Worm (Caenorhabditis elegans): ENCODE data around the gene clec-224.

The clec-224 gene

DNA sequence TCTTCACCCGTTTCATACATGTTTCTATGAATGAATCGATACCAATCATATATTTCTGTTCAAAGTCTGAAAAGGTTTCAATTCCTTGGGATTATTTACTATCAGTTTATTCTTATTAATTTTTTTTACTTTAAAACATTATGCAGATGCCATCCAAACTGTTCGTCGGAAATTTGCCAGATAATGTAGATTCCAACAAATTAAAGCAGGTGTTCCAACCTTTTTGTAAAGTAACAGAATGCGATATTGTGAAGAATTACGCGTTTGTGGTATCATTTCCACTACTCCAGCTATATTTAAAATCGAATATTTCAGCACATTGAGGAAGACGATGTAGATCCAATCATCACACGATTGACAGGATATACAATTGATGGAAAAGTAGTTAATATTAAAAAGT, 12.9 kb upstream of the clec-224 start, which contains the start of gene rnp-1:
TSS of gene rnp-1 (plus strand) at position 145 of the 400 bp plus-strand sequence.
- TF ChIP-seq sptf-1 (tag; optimal IDR thresholded peaks at IDR 0.05) (no peak), ham-2 (GFP tag; optimal IDR thresholded peaks at IDR 0.05) (no peak), nhr-28 (tag; optimal IDR thresholded peaks at IDR 0.05) (no peak)

DNA sequence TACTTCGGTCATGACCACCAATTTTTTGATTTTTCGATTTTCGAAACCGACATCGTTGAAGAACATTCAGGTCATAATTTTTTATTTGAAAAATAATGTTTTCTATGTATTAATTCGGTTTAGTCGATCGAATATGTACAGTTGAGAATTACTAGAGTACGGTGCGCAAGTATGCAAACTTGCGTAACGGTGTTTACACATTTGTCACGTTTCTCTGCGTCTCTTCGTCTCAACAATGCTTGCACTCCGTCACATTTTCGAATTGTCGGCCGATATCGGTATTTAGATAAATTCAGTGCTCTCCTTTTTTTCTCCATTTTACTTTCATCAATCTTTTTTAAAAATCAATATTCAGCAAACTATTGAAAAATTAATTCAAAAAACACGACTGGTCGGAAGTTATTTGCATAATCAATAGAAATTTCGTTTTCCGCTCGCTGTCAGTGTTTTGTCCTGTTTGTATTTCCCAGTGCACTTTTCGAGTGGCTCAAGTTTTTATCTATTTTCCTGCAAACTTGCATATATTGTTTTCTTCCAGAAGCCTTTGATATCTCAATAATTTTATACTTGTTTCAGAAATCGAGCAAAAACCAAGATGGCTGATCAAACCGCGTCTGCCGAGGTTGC, 11.8 kb upstream of the clec-224 start, which contains the start of gene dpy-30:
TSS of gene dpy-30 (plus strand) at position 577 of the 627 bp plus-strand sequence.
- TF ChIP-seq lsy-2 (tag; optimal IDR thresholded peaks at IDR 0.05), result peak; percentile 95
- no peak for TF ChIP-seq hlh-1 (tag; optimal IDR thresholded peaks at IDR 0.05)
- TF ChIP-seq tbx-8 (GFP tag; optimal IDR thresholded peaks at IDR 0.05), result no peak
- TF ChIP-seq ceh-43 (GFP tag; optimal IDR thresholded peaks at IDR 0.05), result no peak
- no peak for TF ChIP-seq unc-39 (tag; optimal IDR thresholded peaks at IDR 0.05)
- TF ChIP-seq unc-62 (GFP tag; optimal IDR thresholded peaks at IDR 0.05), result no peak
- TF ChIP-seq lin-32 (GFP tag; optimal IDR thresholded peaks at IDR 0.05), result no peak
- TF ChIP-seq blmp-1 (tag; optimal IDR thresholded peaks at IDR 0.05), result no peak
- no peak for TF ChIP-seq mab-5 (tag; optimal IDR thresholded peaks at IDR 0.05)
- TF ChIP-seq cnd-1 (tag; optimal IDR thresholded peaks at IDR 0.05), result no peak
- no peak for TF ChIP-seq elt-1 (tag; optimal IDR thresholded peaks at IDR 0.05; ENCODE audit: borderline replicate concordance, insufficient read depth)
- no peak for TF ChIP-seq ham-2 (GFP tag; optimal IDR thresholded peaks at IDR 0.05)
- TF ChIP-seq ceh-39 (tag; optimal IDR thresholded peaks at IDR 0.05), result peak; percentile 74
- no peak for TF ChIP-seq mls-2 (tag; optimal IDR thresholded peaks at IDR 0.05)
- TF ChIP-seq sptf-1 (tag; optimal IDR thresholded peaks at IDR 0.05), result no peak
- TF ChIP-seq elt-3 (tag; optimal IDR thresholded peaks at IDR 0.05), result no peak
- TF ChIP-seq nhr-237 (tag; optimal IDR thresholded peaks at IDR 0.05), result peak; percentile 35
- TF ChIP-seq sem-2 (GFP tag; optimal IDR thresholded peaks at IDR 0.05), result no peak
- no peak for TF ChIP-seq nhr-2 (tag; optimal IDR thresholded peaks at IDR 0.05)
- no peak for TF ChIP-seq zip-8 (tag; optimal IDR thresholded peaks at IDR 0.05)
- no peak for TF ChIP-seq ceh-83 (GFP tag; optimal IDR thresholded peaks at IDR 0.05)
- TF ChIP-seq ztf-11 (tag; optimal IDR thresholded peaks at IDR 0.05), result no peak
- TF ChIP-seq drap-1 (GFP tag; optimal IDR thresholded peaks at IDR 0.05), result no peak
- TF ChIP-seq ces-1 (GFP tag; optimal IDR thresholded peaks at IDR 0.05), result peak; percentile 55
- no peak for TF ChIP-seq nhr-12 (tag; optimal IDR thresholded peaks at IDR 0.05)
- TF ChIP-seq lin-13 (tag; optimal IDR thresholded peaks at IDR 0.05), result peak; percentile 52
- peak; percentile 89 for TF ChIP-seq pha-4 (tag; optimal IDR thresholded peaks at IDR 0.05)
- no peak for TF ChIP-seq nhr-76 (tag; optimal IDR thresholded peaks at IDR 0.05)
- TF ChIP-seq flh-1 (GFP tag; optimal IDR thresholded peaks at IDR 0.05), result no peak
- no peak for TF ChIP-seq M03D4.4 (tag; optimal IDR thresholded peaks at IDR 0.05)
- peak; percentile 42 for TF ChIP-seq mep-1 (tag; optimal IDR thresholded peaks at IDR 0.05)
- no peak for TF ChIP-seq nhr-28 (tag; optimal IDR thresholded peaks at IDR 0.05)
- TF ChIP-seq unc-120 (tag; optimal IDR thresholded peaks at IDR 0.05; ENCODE audit: poor library complexity, severe bottlenecking), result no peak
- TF ChIP-seq bed-3 (GFP tag; optimal IDR thresholded peaks at IDR 0.05), result no peak
- TF ChIP-seq snpc-4 (tag; optimal IDR thresholded peaks at IDR 0.05), result no peak

- TF ChIP-seq lin-32 (GFP tag; optimal IDR thresholded peaks at IDR 0.05) (no peak), nhr-12 (tag; optimal IDR thresholded peaks at IDR 0.05) (no peak), pha-4 (tag; optimal IDR thresholded peaks at IDR 0.05) (no peak), ces-1 (GFP tag; optimal IDR thresholded peaks at IDR 0.05) (no peak), flh-1 (GFP tag; optimal IDR thresholded peaks at IDR 0.05) (no peak), elt-1 (tag; optimal IDR thresholded peaks at IDR 0.05; ENCODE audit: borderline replicate concordance, insufficient read depth) (no peak), lsy-2 (tag; optimal IDR thresholded peaks at IDR 0.05) (no peak), sptf-1 (tag; optimal IDR thresholded peaks at IDR 0.05) (no peak), tbx-8 (GFP tag; optimal IDR thresholded peaks at IDR 0.05) (no peak), zip-8 (tag; optimal IDR thresholded peaks at IDR 0.05) (no peak), bed-3 (GFP tag; optimal IDR thresholded peaks at IDR 0.05) (no peak), hlh-1 (tag; optimal IDR thresholded peaks at IDR 0.05) (no peak), unc-39 (tag; optimal IDR thresholded peaks at IDR 0.05) (no peak), ztf-11 (tag; optimal IDR thresholded peaks at IDR 0.05) (no peak), drap-1 (GFP tag; optimal IDR thresholded peaks at IDR 0.05) (no peak), ham-2 (GFP tag; optimal IDR thresholded peaks at IDR 0.05) (no peak), unc-120 (tag; optimal IDR thresholded peaks at IDR 0.05; ENCODE audit: poor library complexity, severe bottlenecking) (no peak), unc-62 (GFP tag; optimal IDR thresholded peaks at IDR 0.05) (no peak), nhr-28 (tag; optimal IDR thresholded peaks at IDR 0.05) (no peak)
Observed at ce11 chrV:12188830-12189229, 9.6 kb upstream of the clec-224 start.
